Fruit fly (Drosophila melanogaster) whole organism, embryonic: Measurements from ENCODE around the gene CG11374.

Experiments used
- Abd-B ChIP-seq: fragments of 200-800 bp; sonication (Bioruptor generic); optimal IDR thresholded peaks from 2 replicates; lab custom pipeline; 2018; ENCODE audit warnings: missing biosample characterization, mild to moderate bottlenecking, missing genetic modification characterization, moderate library complexity
- Atf3 ChIP-seq: fragments of 200-800 bp; sonication (Bioruptor generic); optimal IDR thresholded peaks from 3 replicates; lab custom pipeline; 2016; ENCODE audit warnings: missing biosample characterization, missing genetic modification characterization
- BEAF-32 ChIP-seq: fragments of 200-800 bp; sonication (Bioruptor generic); optimal IDR thresholded peaks from 3 replicates; lab custom pipeline; 2017; ENCODE audit warnings: missing biosample characterization, missing genetic modification characterization, mild to moderate bottlenecking, moderate library complexity, missing genetic modification reagents
- CG10543 ChIP-seq: fragments of 200-800 bp; sonication (Bioruptor generic); optimal IDR thresholded peaks from 3 replicates; lab custom pipeline; 2017; ENCODE audit warnings: missing biosample characterization, mild to moderate bottlenecking, missing genetic modification characterization, moderate library complexity
- CG11093 ChIP-seq: fragments of 200-800 bp; sonication (Bioruptor generic); IDR thresholded peaks from 3 replicates; pipeline ENCODE4 v1.3.6; 2022; ENCODE audit warnings: missing biosample characterization, missing genetic modification characterization
- CG14710 ChIP-seq: fragments of 200-800 bp; sonication (Bioruptor generic); optimal IDR thresholded peaks from 3 replicates; lab custom pipeline; 2019; ENCODE audit warnings: missing biosample characterization, mild to moderate bottlenecking, missing genetic modification characterization, moderate library complexity
- CG15514 ChIP-seq: fragments of 200-800 bp; sonication (Bioruptor generic); optimal IDR thresholded peaks from 3 replicates; lab custom pipeline; 2017; ENCODE audit warnings: missing biosample characterization, missing genetic modification characterization, mild to moderate bottlenecking, moderate library complexity, missing genetic modification reagents
- CG16863 ChIP-seq: fragments of 200-800 bp; sonication (Bioruptor generic); optimal IDR thresholded peaks from 3 replicates; lab custom pipeline; 2016; ENCODE audit warnings: missing biosample characterization, missing genetic modification characterization
- CG18619 ChIP-seq: fragments of 200-800 bp; sonication (Bioruptor generic); optimal IDR thresholded peaks from 3 replicates; lab custom pipeline; 2017; ENCODE audit warnings: missing biosample characterization, mild to moderate bottlenecking, missing genetic modification characterization
- CG31365 ChIP-seq: fragments of 200-800 bp; sonication (Bioruptor generic); optimal IDR thresholded peaks from 2 replicates; lab custom pipeline; 2018; ENCODE audit warnings: missing biosample characterization, mild to moderate bottlenecking, missing genetic modification characterization
- CG34376 ChIP-seq: fragments of 200-800 bp; sonication (Bioruptor generic); optimal IDR thresholded peaks from 2 replicates; lab custom pipeline; 2018; ENCODE audit warnings: missing biosample characterization, mild to moderate bottlenecking, missing genetic modification characterization
- CG3838 ChIP-seq: fragments of 200-800 bp; sonication (Bioruptor generic); optimal IDR thresholded peaks from 3 replicates; lab custom pipeline; 2016; ENCODE audit warnings: missing biosample characterization, missing genetic modification characterization
- CG4360 ChIP-seq: fragments of 200-800 bp; sonication (Bioruptor generic); IDR thresholded peaks from 2 replicates; pipeline ENCODE4 v1.3.6; 2022; ENCODE audit warnings: missing biosample characterization, missing genetic modification characterization
- CG4707 ChIP-seq: fragments of 200-800 bp; sonication (Bioruptor generic); optimal IDR thresholded peaks from 2 replicates; lab custom pipeline; 2018; ENCODE audit warnings: missing biosample characterization, mild to moderate bottlenecking, missing genetic modification characterization, moderate library complexity
- CG6765 ChIP-seq: fragments of 200-800 bp; sonication (Bioruptor generic); optimal IDR thresholded peaks from 3 replicates; lab custom pipeline; 2017; ENCODE audit warnings: missing biosample characterization, mild to moderate bottlenecking, missing genetic modification characterization
- CG8089 ChIP-seq: fragments of 200-800 bp; sonication (Bioruptor generic); optimal IDR thresholded peaks from 3 replicates; lab custom pipeline; 2016; ENCODE audit warnings: missing biosample characterization, missing genetic modification characterization
- CG8944 ChIP-seq: fragments of 200-800 bp; sonication (Bioruptor generic); optimal IDR thresholded peaks from 3 replicates; lab custom pipeline; 2016; ENCODE audit warnings: missing biosample characterization, missing genetic modification characterization
- CTCF ChIP-seq: fragments of 200-800 bp; sonication (Bioruptor generic); optimal IDR thresholded peaks from 2 replicates; lab custom pipeline; 2017; ENCODE audit warnings: missing biosample characterization, mild to moderate bottlenecking, missing genetic modification characterization, moderate library complexity
- Dip2 ChIP-seq: fragments of 200-800 bp; sonication (Bioruptor generic); IDR thresholded peaks from 2 replicates; pipeline ENCODE4 v1.3.6; 2022; ENCODE audit warnings: missing biosample characterization, missing genetic modification characterization
- Dref ChIP-seq: fragments of 200-800 bp; sonication (Bioruptor generic); IDR thresholded peaks from 2 replicates; pipeline ENCODE4 v1.3.6; 2022; ENCODE audit warnings: missing biosample characterization, missing genetic modification characterization
- ERR ChIP-seq: fragments of 200-800 bp; sonication (Bioruptor generic); optimal IDR thresholded peaks from 2 replicates; lab custom pipeline; 2016; ENCODE audit warnings: missing biosample characterization, missing genetic modification characterization
- Fer3 ChIP-seq: fragments of 200-800 bp; sonication (Bioruptor generic); optimal IDR thresholded peaks from 2 replicates; lab custom pipeline; 2018; ENCODE audit warnings: missing biosample characterization, mild to moderate bottlenecking, missing genetic modification characterization, moderate library complexity
- HmgD ChIP-seq: fragments of 200-800 bp; sonication (Bioruptor generic); optimal IDR thresholded peaks from 3 replicates; lab custom pipeline; 2016; ENCODE audit warnings: missing biosample characterization, missing genetic modification characterization
- Hsf ChIP-seq: fragments of 200-800 bp; sonication (Bioruptor generic); optimal IDR thresholded peaks from 3 replicates; lab custom pipeline; 2016; ENCODE audit warnings: missing biosample characterization, missing genetic modification characterization
- Lhr ChIP-seq: fragments of 200-800 bp; sonication (Bioruptor generic); optimal IDR thresholded peaks from 3 replicates; lab custom pipeline; 2017; ENCODE audit warnings: mild to moderate bottlenecking, missing biosample characterization, missing genetic modification reagents, missing genetic modification characterization
- Pdp1 ChIP-seq, 2 experiments: fragments of 200-800 bp; sonication (Bioruptor generic); optimal IDR thresholded peaks; 3 replicates each; lab custom pipeline; 2016; ENCODE audit warnings: missing biosample characterization in 2 of 2, missing genetic modification characterization in 2 of 2, mild to moderate bottlenecking in 1 of 2, moderate library complexity in 1 of 2
- Ptx1 ChIP-seq: fragments of 200-800 bp; sonication (Bioruptor generic); IDR thresholded peaks from 2 replicates; pipeline ENCODE4 v1.3.6; 2022; ENCODE audit warnings: missing biosample characterization, missing genetic modification characterization
- Rx ChIP-seq: fragments of 200-800 bp; sonication (Bioruptor generic); IDR thresholded peaks from 2 replicates; pipeline ENCODE4 v1.3.6; 2022; ENCODE audit warnings: missing biosample characterization, missing genetic modification characterization
- TFAM ChIP-seq: fragments of 200-800 bp; sonication (Bioruptor generic); optimal IDR thresholded peaks from 2 replicates; lab custom pipeline; 2017; ENCODE audit warnings: missing biosample characterization, missing genetic modification characterization, inconsistent platforms
- ash1 ChIP-seq: fragments of 200-800 bp; sonication (Bioruptor generic); optimal IDR thresholded peaks from 2 replicates; lab custom pipeline; 2018; ENCODE audit warnings: missing biosample characterization, mild to moderate bottlenecking, missing genetic modification characterization
- cas ChIP-seq: fragments of 200-800 bp; sonication (Bioruptor generic); IDR thresholded peaks from 2 replicates; pipeline ENCODE4 v1.3.6; 2022; ENCODE audit warnings: missing biosample characterization, missing genetic modification characterization
- chinmo ChIP-seq: fragments of 200-800 bp; sonication (Bioruptor generic); IDR thresholded peaks from 4 replicates; pipeline ENCODE4 v1.3.6; 2022; ENCODE audit warnings: missing biosample characterization, missing genetic modification characterization; ENCODE audit not compliant: partially characterized antibody
- ci ChIP-seq: fragments of 200-800 bp; sonication (Bioruptor generic); IDR thresholded peaks from 3 replicates; pipeline ENCODE4 v1.3.6; 2022; ENCODE audit warnings: missing biosample characterization, missing genetic modification characterization
- eve ChIP-seq, 2 experiments: fragments of >200 bp; optimal IDR thresholded peaks; 2 replicates each; lab custom pipeline; 2017; ENCODE audit warnings: missing biosample characterization in 2 of 2, missing genetic modification characterization in 2 of 2
- exex ChIP-seq: fragments of 200-800 bp; sonication (Bioruptor generic); optimal IDR thresholded peaks from 4 replicates; lab custom pipeline; 2018; ENCODE audit warnings: missing biosample characterization, mild to moderate bottlenecking, missing genetic modification characterization, moderate library complexity
- fd102C ChIP-seq: fragments of 200-800 bp; sonication (Bioruptor generic); optimal IDR thresholded peaks from 2 replicates; lab custom pipeline; 2018; ENCODE audit warnings: missing biosample characterization, mild to moderate bottlenecking, missing genetic modification characterization, moderate library complexity
- hb ChIP-seq: fragments of 200-800 bp; sonication (Bioruptor generic); IDR thresholded peaks from 3 replicates; pipeline ENCODE4 v1.3.6; 2022; ENCODE audit warnings: missing biosample characterization, missing genetic modification characterization; ENCODE audit not compliant: partially characterized antibody
- ind ChIP-seq: fragments of 200-800 bp; sonication (Bioruptor generic); optimal IDR thresholded peaks from 3 replicates; lab custom pipeline; 2016; ENCODE audit warnings: missing biosample characterization, missing genetic modification characterization
- inv ChIP-seq: fragments of 200-800 bp; sonication (Bioruptor generic); IDR thresholded peaks from 2 replicates; pipeline ENCODE4 v1.3.6; 2022; ENCODE audit warnings: missing biosample characterization, missing genetic modification characterization; ENCODE audit not compliant: partially characterized antibody
- jing ChIP-seq: fragments of 200-800 bp; sonication (Bioruptor generic); optimal IDR thresholded peaks from 2 replicates; lab custom pipeline; 2018; ENCODE audit warnings: missing biosample characterization, mild to moderate bottlenecking, missing genetic modification characterization
- knrl ChIP-seq: fragments of 200-800 bp; sonication (Bioruptor generic); IDR thresholded peaks from 3 replicates; pipeline ENCODE4 v1.3.6; 2022; ENCODE audit warnings: missing biosample characterization, missing genetic modification characterization; ENCODE audit not compliant: partially characterized antibody
- lab ChIP-seq: fragments of 200-800 bp; sonication (Bioruptor generic); optimal IDR thresholded peaks from 3 replicates; lab custom pipeline; 2017; ENCODE audit warnings: missing biosample characterization, missing genetic modification characterization, mild to moderate bottlenecking, moderate library complexity, missing genetic modification reagents
- mld ChIP-seq: fragments of 200-800 bp; sonication (Bioruptor generic); IDR thresholded peaks from 3 replicates; pipeline ENCODE4 v1.3.6; 2022; ENCODE audit warnings: missing biosample characterization, missing genetic modification characterization; ENCODE audit not compliant: partially characterized antibody
- nerfin-1 ChIP-seq: fragments of 200-800 bp; sonication (Bioruptor generic); optimal IDR thresholded peaks from 3 replicates; lab custom pipeline; 2019; ENCODE audit warnings: missing biosample characterization, mild to moderate bottlenecking, missing genetic modification characterization, moderate library complexity
- org-1 ChIP-seq: fragments of 200-800 bp; sonication (Bioruptor generic); optimal IDR thresholded peaks from 2 replicates; lab custom pipeline; 2017; ENCODE audit warnings: missing biosample characterization, missing genetic modification characterization
- sd ChIP-seq: fragments of 200-800 bp; sonication (Bioruptor generic); optimal IDR thresholded peaks from 3 replicates; lab custom pipeline; 2018; ENCODE audit warnings: missing biosample characterization, mild to moderate bottlenecking, missing genetic modification characterization, moderate library complexity
- tap ChIP-seq: fragments of 200-800 bp; optimal IDR thresholded peaks from 3 replicates; lab custom pipeline; 2019; ENCODE audit warnings: missing biosample characterization, mild to moderate bottlenecking, missing genetic modification characterization, moderate library complexity
- twi ChIP-seq: fragments of 200-800 bp; optimal IDR thresholded peaks from 2 replicates; lab custom pipeline; 2019; ENCODE audit warnings: missing biosample characterization, mild to moderate bottlenecking, missing genetic modification characterization, moderate library complexity
- vvl ChIP-seq: fragments of 200-800 bp; sonication (Bioruptor generic); IDR thresholded peaks from 2 replicates; pipeline ENCODE4 v1.3.6; 2022; ENCODE audit warnings: missing biosample characterization, missing genetic modification characterization

CG11374 gene

DNA sequence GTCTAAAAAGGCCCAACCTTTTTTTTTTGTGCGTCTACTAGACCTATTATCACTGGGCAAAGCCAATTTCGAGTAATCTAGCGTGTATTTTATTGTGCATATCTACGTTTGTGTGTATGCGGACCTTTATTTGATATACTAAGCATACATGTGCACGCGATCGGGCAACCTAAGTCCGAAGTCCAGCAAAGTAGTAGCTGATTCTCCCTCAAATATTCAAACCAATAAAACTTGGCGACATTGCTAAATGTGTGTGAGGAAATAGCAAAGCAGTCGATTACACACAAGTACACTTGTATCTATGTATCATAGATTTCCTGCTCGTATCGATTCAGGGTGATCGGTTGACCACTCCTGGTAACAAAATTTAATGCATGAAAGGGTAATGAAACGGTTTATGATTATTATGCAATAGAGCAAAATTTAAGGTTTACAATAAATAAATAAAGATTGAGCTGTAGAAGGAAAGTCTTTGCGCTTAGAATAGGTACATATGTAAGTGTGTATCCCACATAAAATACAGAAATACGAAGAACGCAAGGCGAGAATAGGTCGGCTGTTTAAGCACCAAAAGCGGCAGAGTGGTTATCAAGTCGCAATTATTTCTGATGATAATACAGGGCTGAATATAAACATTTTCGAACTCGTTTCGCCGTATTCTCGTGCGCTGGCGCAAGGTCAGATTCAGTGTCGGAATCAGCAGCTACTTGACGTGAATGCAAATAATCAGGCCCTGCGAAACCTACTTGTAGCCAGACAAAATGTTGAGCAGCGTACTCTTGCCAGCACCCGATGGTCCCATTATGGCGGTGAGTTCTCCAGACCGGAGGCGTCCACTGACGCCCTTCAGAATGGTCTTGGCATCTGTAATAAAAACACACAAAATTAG, 49.5 kb downstream of the CG11374 start (continued):
- TF ChIP-seq chinmo, result 0 out of 4 replicates have a peak, but pooled peaks have one; percentile 48
- TF ChIP-seq vvl, result no peak
- no peak for TF ChIP-seq ci (GFP tag; lab: Robert Waterston, UW)
- no peak for TF ChIP-seq CG3838 (GFP tag; lab: Kevin White, UChicago)
- no peak for TF ChIP-seq CG6765 (GFP tag; lab: Kevin White, UChicago)
- TF ChIP-seq ind (GFP tag; lab: Kevin White, UChicago), result no peak
- TF ChIP-seq ERR, result no peak
- TF ChIP-seq BEAF-32 (GFP tag; lab: Kevin White, UChicago), result no peak
- peak; percentile 12 for TF ChIP-seq CTCF (GFP tag; lab: Kevin White, UChicago)
- no peak for TF ChIP-seq mld (GFP tag; lab: Robert Waterston, UW)
- TF ChIP-seq fd102C, result no peak
- peak; percentile 21 for TF ChIP-seq CG15514 (GFP tag; lab: Kevin White, UChicago)
- no peak for TF ChIP-seq cas (GFP tag; lab: Robert Waterston, UW)
- TF ChIP-seq inv (GFP tag; lab: Robert Waterston, UW), result no peak
- TF ChIP-seq ash1 (GFP tag; lab: Kevin White, UChicago), result no peak
- no peak for TF ChIP-seq knrl (GFP tag; lab: Robert Waterston, UW)
- TF ChIP-seq jing, result no peak
- TF ChIP-seq CG8089 (GFP tag; lab: Kevin White, UChicago), result no peak
- TF ChIP-seq CG8944, result no peak
- no peak for TF ChIP-seq Rx (GFP tag; lab: Robert Waterston, UW)
- TF ChIP-seq CG14710 (tag; lab: Kevin White, UChicago), result no peak
- TF ChIP-seq CG4707 (GFP tag; lab: Kevin White, UChicago), result no peak
- no peak for TF ChIP-seq Ptx1 (GFP tag; lab: Robert Waterston, UW)
- TF ChIP-seq nerfin-1 (tag; lab: Kevin White, UChicago), result no peak
- peak in 1 of 2 experiments; percentile 81 for TF ChIP-seq eve (GFP tag; optimal IDR thresholded peaks at IDR 0.05; lab: Kevin White, UChicago)
- no peak for TF ChIP-seq Hsf (GFP tag; lab: Kevin White, UChicago)
- no peak for TF ChIP-seq tap (tag; lab: Kevin White, UChicago)
- peak in 1 of 2 experiments; percentile 81 for TF ChIP-seq Pdp1 (GFP tag; optimal IDR thresholded peaks at IDR 0.05; lab: Kevin White, UChicago)
- TF ChIP-seq CG31365 (tag; lab: Kevin White, UChicago), result no peak
- no peak for TF ChIP-seq CG18619 (GFP tag; lab: Kevin White, UChicago)
- TF ChIP-seq Dref, result no peak
- TF ChIP-seq HmgD (GFP tag; lab: Kevin White, UChicago), result no peak
- TF ChIP-seq CG10543 (GFP tag; lab: Kevin White, UChicago), result peak; percentile 25
- peak; percentile 48 for TF ChIP-seq lab (GFP tag; lab: Kevin White, UChicago)
- TF ChIP-seq hb (GFP tag; lab: Robert Waterston, UW), result no peak
- no peak for TF ChIP-seq org-1 (GFP tag; lab: Kevin White, UChicago)
- no peak for TF ChIP-seq CG16863 (GFP tag; lab: Kevin White, UChicago)
- TF ChIP-seq CG11093 (GFP tag; lab: Robert Waterston, UW), result no peak
- no peak for TF ChIP-seq twi (tag; lab: Kevin White, UChicago)
- peak; percentile 84 for TF ChIP-seq CG34376 (GFP tag; lab: Kevin White, UChicago)
- no peak for TF ChIP-seq Lhr
- peak; percentile 40 for TF ChIP-seq sd (tag; lab: Kevin White, UChicago)
- no peak for TF ChIP-seq Dip2
- no peak for TF ChIP-seq TFAM (GFP tag; lab: Kevin White, UChicago)
- TF ChIP-seq Abd-B (GFP tag; lab: Kevin White, UChicago), result no peak
- TF ChIP-seq Fer3 (tag; lab: Kevin White, UChicago), result no peak
- TF ChIP-seq Atf3 (GFP tag; lab: Kevin White, UChicago), result no peak
- TF ChIP-seq exex, result peak; percentile 90
- TF ChIP-seq CG4360, result no peak
